Worm (Caenorhabditis elegans): Measurements from ENCODE around the gene spp-20.

spp-20 gene

ce11 chrV:6558103-6558502, at the start of gene spp-20:
TSS of gene spp-20 (minus strand) at chrV:6558203.
- TF ChIP-seq snpc-4 (tag; optimal IDR thresholded peaks at IDR 0.05) (no peak), zag-1 (tag; optimal IDR thresholded peaks at IDR 0.05) (no peak), nhr-28 (tag; optimal IDR thresholded peaks at IDR 0.05) (no peak), nhr-11 (tag; optimal IDR thresholded peaks at IDR 0.05) (no peak), nhr-76 (tag; optimal IDR thresholded peaks at IDR 0.05) (no peak), jun-1 (tag; optimal IDR thresholded peaks at IDR 0.05) (no peak), ceh-82 (tag; optimal IDR thresholded peaks at IDR 0.05) (no peak), ceh-28 (tag; optimal IDR thresholded peaks at IDR 0.05) (no peak), egl-27 (tag; optimal IDR thresholded peaks at IDR 0.05) (no peak)

ce11 chrV:6606197-6606596, 48.2 kb upstream of the spp-20 start:
- TF ChIP-seq elt-2 (tag; optimal IDR thresholded peaks at IDR 0.05) (peak; percentile 33), nhr-23 (tag; optimal IDR thresholded peaks at IDR 0.05) (peak; percentile 31), R02D3.7 (tag; optimal IDR thresholded peaks at IDR 0.05) (no peak), pqm-1 (tag; optimal IDR thresholded peaks at IDR 0.05) (peak; percentile 5), pha-4 (tag; optimal IDR thresholded peaks at IDR 0.05) (peak; percentile 45)

ce11 chrV:6605275-6605674, 47.3 kb upstream of the spp-20 start, which contains the start of gene ZK1055.7:
TSS of gene ZK1055.7 (minus strand) at chrV:6605375.
- TF ChIP-seq jun-1 (tag; optimal IDR thresholded peaks at IDR 0.05) (no peak), zag-1 (tag; optimal IDR thresholded peaks at IDR 0.05) (no peak), nhr-67 (tag; optimal IDR thresholded peaks at IDR 0.05) (no peak), ceh-16 (tag; optimal IDR thresholded peaks at IDR 0.05) (no peak), unc-62 (GFP tag; optimal IDR thresholded peaks at IDR 0.05) (no peak), lin-15B (tag; optimal IDR thresholded peaks at IDR 0.05) (no peak), ceh-28 (tag; optimal IDR thresholded peaks at IDR 0.05) (no peak), elt-1 (tag; optimal IDR thresholded peaks at IDR 0.05) (no peak), snpc-4 (tag; optimal IDR thresholded peaks at IDR 0.05) (no peak)

ce11 chrV:6602556-6603062, 44.6 kb upstream of the spp-20 start, which contains the start of gene ZK1055.6:
TSS of gene ZK1055.6 (minus strand) at chrV:6602606.
- TF ChIP-seq ceh-16 (tag; optimal IDR thresholded peaks at IDR 0.05) (no peak), nhr-67 (tag; optimal IDR thresholded peaks at IDR 0.05) (no peak), snpc-4 (tag; optimal IDR thresholded peaks at IDR 0.05) (no peak), sea-2 (GFP tag; optimal IDR thresholded peaks at IDR 0.05) (no peak), fos-1 (tag; optimal IDR thresholded peaks at IDR 0.05) (no peak), nhr-11 (tag; optimal IDR thresholded peaks at IDR 0.05) (no peak), hmg-11 (tag; optimal IDR thresholded peaks at IDR 0.05) (no peak), unc-39 (tag; optimal IDR thresholded peaks at IDR 0.05) (no peak), mdl-1 (tag; optimal IDR thresholded peaks at IDR 0.05) (no peak), ZK546.5 (tag; optimal IDR thresholded peaks at IDR 0.05) (no peak), eor-1 (tag; optimal IDR thresholded peaks at IDR 0.05) (no peak), nhr-76 (tag; optimal IDR thresholded peaks at IDR 0.05) (no peak), tbx-2 (tag; optimal IDR thresholded peaks at IDR 0.05) (no peak), zag-1 (tag; optimal IDR thresholded peaks at IDR 0.05) (no peak), pqm-1 (tag; optimal IDR thresholded peaks at IDR 0.05) (no peak), ztf-11 (tag; optimal IDR thresholded peaks at IDR 0.05) (no peak)

ce11 chrV:6593700-6594244, 35.8 kb upstream of the spp-20 start, which contains the start of gene hcp-1:
TSS of gene hcp-1 (plus strand) at chrV:6594194.
- peak; percentile 20 for TF ChIP-seq lin-39 (tag; optimal IDR thresholded peaks at IDR 0.05)
- peak; percentile 21 for TF ChIP-seq nhr-23 (tag; optimal IDR thresholded peaks at IDR 0.05)
- TF ChIP-seq ztf-4 (tag; optimal IDR thresholded peaks at IDR 0.05): no peak
- TF ChIP-seq nhr-25 (tag; optimal IDR thresholded peaks at IDR 0.05): peak; percentile 53
- TF ChIP-seq lin-15B (tag; optimal IDR thresholded peaks at IDR 0.05): peak; percentile 60
- TF ChIP-seq nhr-12 (tag; optimal IDR thresholded peaks at IDR 0.05): no peak

- TF ChIP-seq egl-5 (tag; optimal IDR thresholded peaks at IDR 0.05) (no peak), ama-1 (optimal IDR thresholded peaks at IDR 0.05) (no peak), skn-1 (tag; optimal IDR thresholded peaks at IDR 0.05) (no peak), nhr-67 (tag; optimal IDR thresholded peaks at IDR 0.05) (no peak)
Measured at ce11 chrV:6590283-6590682, 32.3 kb upstream of the spp-20 start, which contains the start of gene ZK1055.2. TSS of gene ZK1055.2 (plus strand) at chrV:6590583.

Measured in whole organism, L3 larva.